Fruit fly (Drosophila melanogaster): ENCODE data around the gene CG31465.

Gene CG31465

DNA sequence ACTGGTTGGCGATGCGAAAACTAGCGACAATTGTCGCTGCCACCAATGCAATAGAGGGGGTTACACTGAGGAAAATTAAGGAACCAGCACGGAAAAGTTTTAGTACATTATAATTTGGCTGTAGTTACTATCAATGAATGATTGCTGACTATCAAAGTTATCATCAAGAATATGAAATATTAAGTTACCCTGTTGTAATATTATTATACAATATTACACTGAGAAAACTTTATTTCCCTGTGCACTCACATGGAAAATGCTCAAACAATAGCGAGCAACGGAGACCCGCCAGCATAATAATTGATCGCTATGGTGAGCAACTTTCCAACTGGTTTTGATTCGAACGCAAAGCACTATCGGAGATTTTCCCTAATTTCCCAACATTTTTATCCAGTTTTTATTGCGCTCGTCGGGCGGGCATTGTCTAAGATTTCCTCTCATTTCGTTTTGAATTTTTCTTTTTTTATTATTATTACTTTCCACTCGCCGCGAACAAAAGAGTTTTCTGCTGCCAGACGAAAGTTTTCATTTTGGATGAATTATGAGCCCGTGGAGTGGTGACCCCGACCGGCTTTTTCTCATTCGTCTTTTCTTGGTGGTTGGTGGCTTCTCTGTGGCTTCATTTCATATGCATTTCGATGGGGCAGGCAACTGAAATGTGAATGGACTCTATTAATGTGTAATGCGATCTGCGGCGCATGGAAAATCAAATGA is 18.3 kb upstream of the CG31465 start (continued):
- TF ChIP-seq hbn (GFP tag; IDR thresholded peaks at IDR 0.05; ENCODE audit: partially characterized antibody) (no peak), bbx (GFP tag; IDR thresholded peaks at IDR 0.05; ENCODE audit: partially characterized antibody) (no peak), kah (GFP tag; optimal IDR thresholded peaks at IDR 0.05) (peak; percentile 43), psq (GFP tag; optimal IDR thresholded peaks at IDR 0.05) (no peak), vnd (GFP tag; IDR thresholded peaks at IDR 0.05; ENCODE audit: partially characterized antibody) (no peak), CG33557 (GFP tag; optimal IDR thresholded peaks at IDR 0.05) (peak; percentile 79), CG9932 (GFP tag; IDR thresholded peaks at IDR 0.05) (no peak), lola (GFP tag; optimal IDR thresholded peaks at IDR 0.05) (peak in 1 of 3 experiments; percentile 91), CG17385 (GFP tag; optimal IDR thresholded peaks at IDR 0.05) (peak; percentile 77), sc (optimal IDR thresholded peaks at IDR 0.05) (no peak), sc (GFP tag; optimal IDR thresholded peaks at IDR 0.05) (peak; percentile 80), grau (tag; optimal IDR thresholded peaks at IDR 0.05) (peak; percentile 83), CG2678 (tag; optimal IDR thresholded peaks at IDR 0.05) (peak; percentile 75), twi (tag; optimal IDR thresholded peaks at IDR 0.05) (peak; percentile 59), Awh (GFP tag; IDR thresholded peaks at IDR 0.05) (peak; percentile 86), pan (optimal IDR thresholded peaks at IDR 0.05) (no peak), pan (GFP tag; optimal IDR thresholded peaks at IDR 0.05 in 1 of 2, IDR thresholded peaks at IDR 0.05 in 1 of 2) (peak in 1 of 2 experiments; percentile 69), CG6813 (GFP tag; optimal IDR thresholded peaks at IDR 0.05) (peak; percentile 25), CG10462 (GFP tag; optimal IDR thresholded peaks at IDR 0.05) (peak; percentile 67), Aef1 (GFP tag; IDR thresholded peaks at IDR 0.05) (0 out of 3 replicates have a peak, but pooled peaks have one; percentile 35), E2f2 (GFP tag; IDR thresholded peaks at IDR 0.05) (peak; percentile 48; the same call in 1 of the 2 replicates), CkIIα-i1 (GFP tag; IDR thresholded peaks at IDR 0.05) (no peak), NK7.1 (GFP tag; optimal IDR thresholded peaks at IDR 0.05) (no peak), Dfd (GFP tag; optimal IDR thresholded peaks at IDR 0.05) (no peak), CG31224 (GFP tag; IDR thresholded peaks at IDR 0.05) (no peak), aop (GFP tag; IDR thresholded peaks at IDR 0.05) (0 out of 2 replicates have a peak, but pooled peaks have one; percentile 42), en (GFP tag; optimal IDR thresholded peaks at IDR 0.05) (peak; percentile 21), unc-4 (GFP tag; IDR thresholded peaks at IDR 0.05; ENCODE audit: partially characterized antibody) (no peak), zfh1 (GFP tag; IDR thresholded peaks at IDR 0.05) (peak; percentile 86), CG4820 (GFP tag; optimal IDR thresholded peaks at IDR 0.05) (peak; percentile 75), slou (GFP tag; optimal IDR thresholded peaks at IDR 0.05) (no peak), CG16779 (GFP tag; IDR thresholded peaks at IDR 0.05) (no peak), Hsf (GFP tag; optimal IDR thresholded peaks at IDR 0.05) (peak; percentile 55), trh (GFP tag; optimal IDR thresholded peaks at IDR 0.05) (peak; percentile 25), Nf-YB (GFP tag; optimal IDR thresholded peaks at IDR 0.05) (peak; percentile 65), sima (GFP tag; optimal IDR thresholded peaks at IDR 0.05) (no peak), bcd (GFP tag; optimal IDR thresholded peaks at IDR 0.05) (peak; percentile 55), gem (tag; optimal IDR thresholded peaks at IDR 0.05) (peak; percentile 95), inv (GFP tag; IDR thresholded peaks at IDR 0.05; ENCODE audit: partially characterized antibody) (no peak), CG4424 (GFP tag; optimal IDR thresholded peaks at IDR 0.05) (peak; percentile 64), CG10979 (tag; optimal IDR thresholded peaks at IDR 0.05) (peak; percentile 86), CG18262 (tag; optimal IDR thresholded peaks at IDR 0.05) (peak; percentile 92), CG6791 (GFP tag; IDR thresholded peaks at IDR 0.05; ENCODE audit: partially characterized antibody) (no peak), ara (GFP tag; IDR thresholded peaks at IDR 0.05) (peak; percentile 90), sisA (GFP tag; IDR thresholded peaks at IDR 0.05) (peak; percentile 74), sens-2 (GFP tag; IDR thresholded peaks at IDR 0.05) (peak; percentile 80), CG4404 (GFP tag; IDR thresholded peaks at IDR 0.05) (peak; percentile 32; the same call in 1 of the 2 replicates), CG14014 (GFP tag; IDR thresholded peaks at IDR 0.05) (peak; percentile 59; the same call in 1 of the 2 replicates), mirr (GFP tag; optimal IDR thresholded peaks at IDR 0.05) (no peak), pnt (GFP tag; optimal IDR thresholded peaks at IDR 0.05) (peak; percentile 80)
